Worm (Caenorhabditis elegans) whole organism, L4 larva: ENCODE data around the gene srg-44.
A peak's percentile ranks its signal among the peaks of the same experiment; 100 is the strongest.

Experiments
- F10B5.3 ChIP-seq: sonication (generic microtip); optimal IDR thresholded peaks from 2 replicates; lab custom pipeline; 2016; ENCODE audit warnings: mild to moderate bottlenecking, missing genetic modification characterization, missing compliant biosample characterization
- F44E2.7 ChIP-seq: fragments of 200-800 bp; sonication (Bioruptor generic); IDR thresholded peaks from 2 replicates; pipeline ENCODE4 v2.1.2; 2022; ENCODE audit warnings: missing genetic modification characterization, missing compliant biosample characterization
- F49E8.2 ChIP-seq: sonication (generic microtip); optimal IDR thresholded peaks from 2 replicates; lab custom pipeline; 2016; ENCODE audit warnings: missing compliant biosample characterization, mild to moderate bottlenecking, missing genetic modification characterization, borderline replicate concordance
- R02D3.7 ChIP-seq: fragments of 150-350 bp; sonication (generic microtip); optimal IDR thresholded peaks from 3 replicates; lab custom pipeline; 2014; ENCODE audit warnings: missing biosample characterization, missing genetic modification characterization
- T20F7.1 ChIP-seq: fragments of 200-800 bp; sonication (Bioruptor generic); optimal IDR thresholded peaks from 2 replicates; lab custom pipeline; 2018; ENCODE audit warnings: mild to moderate bottlenecking, missing genetic modification characterization, missing compliant biosample characterization
- Y48G9A.11 ChIP-seq: fragments of 200-800 bp; sonication (Bioruptor generic); IDR thresholded peaks from 2 replicates; pipeline ENCODE4 v1.3.6; 2022; ENCODE audit warnings: missing genetic modification reagents, missing genetic modification characterization, missing compliant biosample characterization
- aha-1 ChIP-seq: fragments of 150-350 bp; peaks from one replicate; lab custom pipeline; 2014; ENCODE audit warnings: missing biosample characterization, missing genetic modification characterization
- aly-2 ChIP-seq: sonication (generic microtip); optimal IDR thresholded peaks from 2 replicates; lab custom pipeline; 2018; ENCODE audit warnings: missing biosample characterization, missing genetic modification characterization
- attf-4 ChIP-seq: sonication (generic microtip); optimal IDR thresholded peaks from 3 replicates; lab custom pipeline; 2017; ENCODE audit warnings: missing biosample characterization, missing genetic modification characterization
- ceh-20 ChIP-seq: fragments of 200-800 bp; sonication (Bioruptor generic); IDR thresholded peaks from 2 replicates; pipeline ENCODE4 v1.3.6; 2022; ENCODE audit warnings: missing genetic modification reagents, missing genetic modification characterization, missing compliant biosample characterization
- ceh-44 ChIP-seq: fragments of 200-800 bp; sonication (Bioruptor generic); IDR thresholded peaks from 2 replicates; pipeline ENCODE4 v1.3.6; 2022; ENCODE audit warnings: missing genetic modification reagents, missing genetic modification characterization, missing compliant biosample characterization
- ceh-82 ChIP-seq: sonication (generic microtip); optimal IDR thresholded peaks from 2 replicates; lab custom pipeline; 2017; ENCODE audit warnings: missing biosample characterization, missing genetic modification characterization
- daf-16 ChIP-seq, 3 experiments: sonication (generic microtip); optimal IDR thresholded peaks; 2 replicates each; lab custom pipeline; 2016 to 2017; ENCODE audit warnings: missing genetic modification characterization in 3 of 3, missing genetic modification reagents in 3 of 3, mild to moderate bottlenecking in 2 of 3, missing compliant biosample characterization in 2 of 3, missing biosample characterization in 1 of 3, moderate library complexity in 1 of 3
- egl-27 ChIP-seq: sonication (generic microtip); optimal IDR thresholded peaks from 3 replicates; lab custom pipeline; 2017; ENCODE audit warnings: missing biosample characterization, missing genetic modification reagents, missing genetic modification characterization
- egl-43 ChIP-seq: fragments of 200-800 bp; sonication (Bioruptor generic); IDR thresholded peaks from 2 replicates; pipeline ENCODE4 v1.3.6; 2022; ENCODE audit warnings: missing genetic modification reagents, missing genetic modification characterization, missing compliant biosample characterization
- lim-7 ChIP-seq: fragments of 200-800 bp; sonication (Bioruptor generic); IDR thresholded peaks from 2 replicates; pipeline ENCODE4 v1.3.6; 2022; ENCODE audit warnings: missing genetic modification characterization, missing compliant biosample characterization
- lin-38 ChIP-seq: fragments of 200-800 bp; sonication (Bioruptor generic); IDR thresholded peaks from 2 replicates; pipeline ENCODE4 v1.3.6; 2022; ENCODE audit warnings: missing genetic modification reagents, missing genetic modification characterization, missing compliant biosample characterization
- lin-39 ChIP-seq: fragments of 150-350 bp; optimal IDR thresholded peaks from 2 replicates; lab custom pipeline; 2014; ENCODE audit warnings: missing biosample characterization, missing genetic modification reagents, missing genetic modification characterization
- lir-3 ChIP-seq: sonication (generic microtip); optimal IDR thresholded peaks from 2 replicates; lab custom pipeline; 2016; ENCODE audit warnings: mild to moderate bottlenecking, missing genetic modification characterization, missing compliant biosample characterization
- madf-5 ChIP-seq, 2 experiments: fragments of 200-800 bp; sonication (Bioruptor generic); IDR thresholded peaks; 2 replicates each; pipeline ENCODE4 v1.3.6; 2022; ENCODE audit warnings: missing compliant biosample characterization in 2 of 2, missing genetic modification characterization in 2 of 2
- mdt-29 ChIP-seq: fragments of 200-800 bp; sonication (Bioruptor generic); IDR thresholded peaks from 2 replicates; pipeline ENCODE4 v1.3.6; 2022; ENCODE audit warnings: missing genetic modification reagents, missing genetic modification characterization, missing compliant biosample characterization
- nhr-102 ChIP-seq: sonication (generic microtip); optimal IDR thresholded peaks from 2 replicates; lab custom pipeline; 2016; ENCODE audit warnings: mild to moderate bottlenecking, missing genetic modification characterization, moderate library complexity, missing compliant biosample characterization
- nhr-237 ChIP-seq: sonication (generic microtip); optimal IDR thresholded peaks from 2 replicates; lab custom pipeline; 2017; ENCODE audit warnings: missing biosample characterization, missing genetic modification characterization
- nhr-28 ChIP-seq: fragments of 150-350 bp; optimal IDR thresholded peaks from 2 replicates; lab custom pipeline; 2014; ENCODE audit warnings: missing biosample characterization, missing genetic modification characterization
- nhr-42 ChIP-seq: fragments of 200-800 bp; sonication (Bioruptor generic); IDR thresholded peaks from 2 replicates; pipeline ENCODE4 v1.3.6; 2022; ENCODE audit warnings: missing genetic modification characterization, missing compliant biosample characterization
- pqm-1 ChIP-seq: sonication (generic microtip); optimal IDR thresholded peaks from 2 replicates; lab custom pipeline; 2017; ENCODE audit warnings: missing biosample characterization, missing genetic modification characterization
- snpc-1.2 ChIP-seq: fragments of 200-800 bp; sonication (Bioruptor generic); IDR thresholded peaks from 2 replicates; pipeline ENCODE4 v1.3.6; 2022; ENCODE audit warnings: missing genetic modification reagents, missing genetic modification characterization, missing compliant biosample characterization
- snpc-4 ChIP-seq: fragments of 150-350 bp; optimal IDR thresholded peaks from 2 replicates; lab custom pipeline; 2014; ENCODE audit warnings: missing biosample characterization, missing genetic modification characterization
- spr-3 ChIP-seq: fragments of 200-800 bp; sonication (Bioruptor generic); optimal IDR thresholded peaks from 2 replicates; lab custom pipeline; 2018; ENCODE audit warnings: mild to moderate bottlenecking, missing genetic modification characterization, missing compliant biosample characterization
- unc-130 ChIP-seq: sonication (generic microtip); optimal IDR thresholded peaks from 2 replicates; lab custom pipeline; 2016; ENCODE audit warnings: missing genetic modification reagents, missing genetic modification characterization, missing compliant biosample characterization
- unc-62 ChIP-seq, 3 experiments: fragments of 150-350 bp in 1 of 3; sonication (generic microtip); optimal IDR thresholded peaks in 2 of 3; peaks in 1 of 3; 1 replicate in 1 of 3; 2 replicates in 2 of 3; lab custom pipeline; 2014 to 2017; ENCODE audit warnings: missing biosample characterization in 3 of 3, missing genetic modification characterization in 3 of 3, missing genetic modification reagents in 3 of 3, missing genotype in 1 of 3
- vab-7 ChIP-seq: fragments of 200-800 bp; sonication (Bioruptor generic); IDR thresholded peaks from 2 replicates; pipeline ENCODE4 v1.3.6; 2022; ENCODE audit warnings: missing genetic modification reagents, missing genetic modification characterization, missing compliant biosample characterization
- zfp-2 ChIP-seq: sonication (generic microtip); optimal IDR thresholded peaks from 2 replicates; lab custom pipeline; 2016; ENCODE audit warnings: mild to moderate bottlenecking, missing genetic modification characterization, missing compliant biosample characterization
- zip-11 ChIP-seq: fragments of 200-800 bp; sonication (Bioruptor generic); IDR thresholded peaks from 2 replicates; pipeline ENCODE4 v1.3.6; 2022; ENCODE audit warnings: missing genetic modification characterization, missing compliant biosample characterization
- zip-2 ChIP-seq: fragments of 150-350 bp; optimal IDR thresholded peaks from 2 replicates; lab custom pipeline; 2014; ENCODE audit warnings: missing biosample characterization, missing genetic modification characterization
- ztf-11 ChIP-seq: fragments of 150-350 bp; optimal IDR thresholded peaks from 2 replicates; lab custom pipeline; 2014; ENCODE audit warnings: missing biosample characterization, missing genetic modification characterization
- ztf-7 ChIP-seq: fragments of 150-350 bp; optimal IDR thresholded peaks from 2 replicates; lab custom pipeline; 2014; ENCODE audit warnings: missing biosample characterization, missing genetic modification characterization

The srg-44 gene

DNA sequence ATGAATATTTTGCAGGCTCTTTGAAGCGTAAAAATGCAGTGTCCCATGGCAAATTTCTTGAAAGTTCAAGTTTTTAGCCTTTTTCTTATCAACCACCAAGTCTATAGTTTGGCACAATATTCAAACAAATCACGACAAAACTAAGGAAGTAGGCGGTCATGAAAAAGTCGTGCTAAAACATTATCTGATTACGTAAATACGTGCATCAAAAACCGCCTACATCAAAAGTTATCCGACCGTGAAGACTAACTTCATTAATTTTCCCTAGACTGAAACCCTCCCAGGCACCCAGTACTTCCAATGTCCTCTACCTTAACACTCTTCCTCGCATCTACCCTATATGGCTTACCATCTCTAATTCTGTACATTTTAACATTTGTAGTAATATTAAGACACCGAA is at the start of gene srg-44:
srg-44 (plus strand) TSS at position 301 of the 400 bp plus-strand sequence.
- TF ChIP-seq aha-1 (tag; lab: Kevin White, UChicago) (peak; percentile 17), nhr-42 (GFP tag; lab: Robert Waterston, UW) (no peak), madf-5 (GFP tag; IDR thresholded peaks at IDR 0.05; lab: Robert Waterston, UW) (no peak), vab-7 (no peak), snpc-1.2 (no peak), nhr-237 (tag; lab: Kevin White, UChicago) (no peak), unc-130 (GFP tag; lab: Kevin White, UChicago) (no peak)

DNA sequence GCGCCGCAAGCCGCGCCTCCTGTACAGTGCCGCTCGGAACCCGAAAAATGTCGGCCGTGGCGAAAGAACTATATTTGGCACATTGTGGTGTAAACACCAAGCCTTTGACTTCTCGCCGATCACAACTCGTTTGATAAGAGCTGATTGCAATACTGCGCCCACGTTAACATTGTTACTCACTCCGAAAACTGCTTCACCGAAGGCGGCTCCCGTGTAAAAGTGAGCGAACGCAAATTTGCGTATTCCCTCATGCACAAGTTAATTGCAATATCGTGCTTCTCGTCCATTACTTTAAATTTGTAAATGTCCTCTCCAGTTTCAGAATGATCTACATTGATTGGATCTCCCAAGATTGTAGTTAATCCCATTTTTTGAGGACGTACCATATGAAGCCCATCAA is 44.4 kb upstream of the srg-44 start:
- no peak for TF ChIP-seq egl-43 (GFP tag; lab: Robert Waterston, UW)
- peak; percentile 95 for TF ChIP-seq aha-1 (tag; lab: Kevin White, UChicago)
- no peak for TF ChIP-seq F10B5.3

DNA sequence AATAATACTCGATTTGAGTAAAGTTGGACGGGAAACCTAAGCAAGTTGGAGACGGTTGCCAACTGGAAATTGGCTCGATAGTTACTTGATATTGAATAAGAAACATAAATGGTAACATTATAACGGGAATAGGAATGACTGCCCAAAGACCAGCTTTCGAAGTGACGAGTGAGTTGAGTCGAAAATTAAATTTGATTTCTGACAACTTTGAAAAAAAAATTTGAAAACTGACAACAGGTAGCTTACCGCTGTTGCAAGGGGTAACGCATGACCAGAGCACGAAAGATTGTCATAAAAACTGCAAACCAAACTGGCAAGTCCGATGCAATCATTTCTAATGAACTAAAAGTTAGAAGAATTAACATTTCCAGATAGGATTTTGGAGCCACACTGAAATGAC is 35.9 kb upstream of the srg-44 start:
- TF ChIP-seq aha-1 (tag; lab: Kevin White, UChicago) (peak; percentile 92), Y48G9A.11 (GFP tag; lab: Robert Waterston, UW) (no peak), lin-38 (no peak), ceh-44 (GFP tag; lab: Robert Waterston, UW) (0 out of 2 replicates have a peak, but pooled peaks have one; percentile 17)

DNA sequence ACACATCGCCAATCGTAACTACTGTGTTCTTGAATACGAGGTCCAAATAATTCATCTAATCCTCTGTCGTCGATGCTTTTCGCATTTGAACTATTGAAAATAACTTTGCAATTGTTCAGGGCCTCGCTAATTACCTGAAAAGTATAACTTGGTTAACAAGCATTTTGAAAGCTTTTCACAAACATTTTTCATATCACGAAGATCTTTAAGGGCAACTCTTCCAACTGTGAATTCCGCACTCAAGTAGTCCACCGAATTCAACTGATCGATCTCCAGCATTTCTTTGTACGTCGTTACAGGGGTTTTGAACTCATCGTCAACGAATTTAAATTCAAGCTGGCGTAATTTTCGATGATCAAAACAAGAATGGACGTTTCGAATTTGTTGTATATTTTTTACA is 32.2 kb upstream of the srg-44 start:
- TF ChIP-seq mdt-29: no peak
- no peak for TF ChIP-seq aly-2 (tag; lab: Kevin White, UChicago)
- TF ChIP-seq snpc-4 (tag; lab: Kevin White, UChicago): no peak
- TF ChIP-seq unc-130 (GFP tag; lab: Kevin White, UChicago): no peak
- TF ChIP-seq unc-62 (GFP tag; optimal IDR thresholded peaks at IDR 0.05 in 1 of 2; lab: Kevin White, UChicago): peak in 1 of 2 experiments; percentile 92
- no peak for TF ChIP-seq unc-62 (tag; optimal IDR thresholded peaks at IDR 0.05; lab: Kevin White, UChicago)
- TF ChIP-seq, all 104 proteins: peak for 1

DNA sequence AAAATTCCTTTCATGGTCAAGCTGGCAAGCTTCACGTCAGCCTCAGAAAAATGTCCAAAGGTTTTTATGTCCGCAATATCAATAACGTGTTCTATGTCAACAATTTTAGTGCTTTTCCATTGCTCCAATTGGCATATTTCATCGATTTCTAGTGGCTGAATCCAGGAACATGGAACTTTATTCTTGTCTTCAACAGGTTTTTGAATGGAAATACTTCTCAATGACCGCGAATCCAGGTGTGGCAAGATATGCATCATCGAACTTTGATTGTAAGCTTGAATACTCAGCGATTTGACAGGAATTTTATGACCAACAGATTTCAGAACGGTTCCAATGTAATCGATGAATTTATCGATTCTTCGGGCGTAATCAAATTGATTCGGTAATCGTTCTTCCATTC is 29.9 kb upstream of the srg-44 start:
- TF ChIP-seq R02D3.7 (no peak), nhr-28 (tag; lab: Kevin White, UChicago) (no peak), zip-2 (no peak), zip-11 (GFP tag; lab: Robert Waterston, UW) (no peak), ztf-7 (tag; lab: Kevin White, UChicago) (no peak), unc-62 (GFP tag; optimal IDR thresholded peaks at IDR 0.05 in 1 of 2; lab: Kevin White, UChicago) (peak in 1 of 2 experiments; percentile 92), unc-62 (tag; optimal IDR thresholded peaks at IDR 0.05; lab: Kevin White, UChicago) (no peak), ztf-11 (tag; lab: Kevin White, UChicago) (no peak)

DNA sequence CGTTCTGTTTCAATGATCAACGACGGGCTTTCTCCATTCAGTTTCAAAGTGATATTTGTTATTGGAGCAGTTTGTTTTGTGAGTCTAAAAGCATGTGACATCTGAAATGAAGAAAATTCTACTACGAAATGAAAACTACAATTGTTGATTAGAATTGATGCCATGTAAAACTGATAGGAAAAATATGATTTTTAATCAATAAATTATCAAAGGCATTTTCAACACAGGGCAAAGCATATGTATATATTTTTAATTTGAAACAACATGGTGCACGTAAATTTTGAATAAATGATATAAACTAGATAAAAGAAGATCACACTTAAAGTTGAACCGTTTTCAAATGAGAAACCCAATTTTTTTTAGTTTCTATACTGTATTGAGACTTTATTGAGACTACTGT is 27.2 kb upstream of the srg-44 start, which contains the start of gene K10G4.5:
K10G4.5 (minus strand) TSS at position 101 of the 400 bp plus-strand sequence.
- TF ChIP-seq ceh-20 (no peak), attf-4 (no peak)

DNA sequence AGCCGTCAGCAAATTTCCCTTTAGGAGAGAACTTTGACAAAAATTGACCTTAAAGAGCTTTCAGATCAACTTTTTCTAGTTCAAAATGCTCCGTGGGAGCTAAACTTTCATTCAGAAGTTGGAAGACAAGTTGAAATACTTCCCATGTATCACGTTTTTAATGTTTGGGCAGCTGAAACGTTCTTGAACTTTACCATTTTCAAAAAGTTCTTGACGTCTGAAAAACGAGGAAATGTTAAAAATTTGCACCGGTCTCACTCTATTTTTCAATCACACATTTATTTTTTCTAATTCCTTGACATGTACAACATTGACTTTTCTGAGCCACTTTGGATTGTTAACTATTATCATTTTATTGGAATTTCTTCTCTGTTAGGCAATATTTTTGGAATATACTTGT is 25.8 kb upstream of the srg-44 start, which contains the start of gene sri-70:
sri-70 (plus strand) TSS at position 301 of the 400 bp plus-strand sequence.
- TF ChIP-seq pqm-1: no peak
- TF ChIP-seq egl-27 (tag; lab: Kevin White, UChicago): no peak
- TF ChIP-seq lir-3 (tag; lab: Kevin White, UChicago): no peak
- no peak for TF ChIP-seq lim-7 (GFP tag; lab: Robert Waterston, UW)
- TF ChIP-seq spr-3 (GFP tag; lab: Kevin White, UChicago): no peak
- TF ChIP-seq F10B5.3: no peak
- TF ChIP-seq F49E8.2: no peak
- no peak for TF ChIP-seq lin-39 (tag; lab: Kevin White, UChicago)
- no peak for TF ChIP-seq nhr-102 (tag; lab: Kevin White, UChicago)
- TF ChIP-seq ceh-82: no peak
- TF ChIP-seq F44E2.7 (GFP tag; lab: Robert Waterston, UW): no peak
- no peak for TF ChIP-seq daf-16 (GFP tag; optimal IDR thresholded peaks at IDR 0.05; lab: Kevin White, UChicago)
- TF ChIP-seq daf-16 (tag; optimal IDR thresholded peaks at IDR 0.05; lab: Kevin White, UChicago): no peak
- no peak for TF ChIP-seq zfp-2 (tag; lab: Kevin White, UChicago)
- TF ChIP-seq T20F7.1 (GFP tag; lab: Kevin White, UChicago): no peak
